Fruit fly (Drosophila melanogaster) whole organism, prepupa: ENCODE data around the gene HINT1.

Source experiments
- Blimp-1 ChIP-seq: fragments of 200-800 bp; sonication (Bioruptor generic); optimal IDR thresholded peaks from 3 replicates; lab custom pipeline; 2017; ENCODE audit warnings: missing biosample characterization, missing genetic modification characterization, mild to moderate bottlenecking, moderate library complexity, missing genetic modification reagents
- CG10631 ChIP-seq: fragments of 200-800 bp; sonication (Bioruptor generic); optimal IDR thresholded peaks from 2 replicates; lab custom pipeline; 2016; ENCODE audit warnings: missing biosample characterization, missing genetic modification characterization
- CG10669 ChIP-seq: fragments of 200-800 bp; sonication (Bioruptor generic); optimal IDR thresholded peaks from 3 replicates; lab custom pipeline; 2018; ENCODE audit warnings: missing biosample characterization, mild to moderate bottlenecking, missing genetic modification characterization, moderate library complexity
- CG11294 ChIP-seq: fragments of 200-800 bp; sonication (Bioruptor generic); IDR thresholded peaks from 2 replicates; pipeline ENCODE4 v1.3.6; 2022; ENCODE audit warnings: missing biosample characterization, missing genetic modification characterization
- CG11762 ChIP-seq: fragments of 200-800 bp; sonication (Bioruptor generic); optimal IDR thresholded peaks from 3 replicates; lab custom pipeline; 2016; ENCODE audit warnings: missing biosample characterization, missing genetic modification characterization; ENCODE audit not compliant: insufficient read depth
- CG11902 ChIP-seq: fragments of 200-800 bp; sonication (Bioruptor generic); optimal IDR thresholded peaks from 3 replicates; lab custom pipeline; 2016; ENCODE audit warnings: missing biosample characterization, missing genetic modification characterization
- CG15336 ChIP-seq: fragments of 200-800 bp; sonication (Bioruptor generic); IDR thresholded peaks from 2 replicates; pipeline ENCODE4 v1.3.6; 2022; ENCODE audit warnings: missing biosample characterization, missing genetic modification characterization
- CG1621 ChIP-seq: fragments of 200-800 bp; sonication (Bioruptor generic); optimal IDR thresholded peaks from 3 replicates; lab custom pipeline; 2018; ENCODE audit warnings: missing biosample characterization, mild to moderate bottlenecking, missing genetic modification characterization
- CG16779 ChIP-seq: fragments of 200-800 bp; sonication (Bioruptor generic); optimal IDR thresholded peaks from 3 replicates; lab custom pipeline; 2017; ENCODE audit warnings: missing biosample characterization, mild to moderate bottlenecking, missing genetic modification characterization
- CG3032 ChIP-seq: fragments of 200-800 bp; optimal IDR thresholded peaks from 2 replicates; lab custom pipeline; 2019; ENCODE audit warnings: missing biosample characterization, mild to moderate bottlenecking, missing genetic modification characterization, moderate library complexity
- CG31627 ChIP-seq: fragments of 200-800 bp; sonication (Bioruptor generic); optimal IDR thresholded peaks from 3 replicates; lab custom pipeline; 2016; ENCODE audit warnings: missing biosample characterization, missing genetic modification characterization
- CG32006 ChIP-seq: fragments of 200-800 bp; sonication (Bioruptor generic); optimal IDR thresholded peaks from 3 replicates; lab custom pipeline; 2017; ENCODE audit warnings: missing biosample characterization, mild to moderate bottlenecking, missing genetic modification characterization
- CG34406 ChIP-seq: fragments of 200-800 bp; sonication (Bioruptor generic); optimal IDR thresholded peaks from 3 replicates; lab custom pipeline; 2016; ENCODE audit warnings: missing biosample characterization, missing genetic modification characterization
- CG3919 ChIP-seq: fragments of 200-800 bp; sonication (Bioruptor generic); optimal IDR thresholded peaks from 3 replicates; lab custom pipeline; 2016; ENCODE audit warnings: missing biosample characterization, missing genetic modification characterization
- CG4318 ChIP-seq: fragments of 200-800 bp; sonication (Bioruptor generic); optimal IDR thresholded peaks from 3 replicates; lab custom pipeline; 2017; ENCODE audit warnings: missing biosample characterization, mild to moderate bottlenecking, missing genetic modification characterization
- CG6163 ChIP-seq: fragments of 200-800 bp; sonication (Bioruptor generic); IDR thresholded peaks from 3 replicates; pipeline ENCODE4 v1.3.6; 2022; ENCODE audit warnings: missing biosample characterization, missing genetic modification characterization
- CG6276 ChIP-seq: fragments of 200-800 bp; sonication (Bioruptor generic); optimal IDR thresholded peaks from 2 replicates; lab custom pipeline; 2017; ENCODE audit warnings: missing biosample characterization, mild to moderate bottlenecking, missing genetic modification characterization
- CG6792 ChIP-seq: fragments of 200-800 bp; sonication (Bioruptor generic); optimal IDR thresholded peaks from 3 replicates; lab custom pipeline; 2016; ENCODE audit warnings: missing biosample characterization, missing genetic modification characterization
- CG6808 ChIP-seq: fragments of 200-800 bp; sonication (Bioruptor generic); optimal IDR thresholded peaks from 3 replicates; lab custom pipeline; 2017; ENCODE audit warnings: missing biosample characterization, missing genetic modification characterization, mild to moderate bottlenecking, moderate library complexity, missing genetic modification reagents
- CG6854 ChIP-seq: fragments of 200-800 bp; sonication (Bioruptor generic); optimal IDR thresholded peaks from 2 replicates; lab custom pipeline; 2017; ENCODE audit warnings: missing biosample characterization, mild to moderate bottlenecking, missing genetic modification characterization
- CG7368 ChIP-seq: fragments of 200-800 bp; sonication (Bioruptor generic); optimal IDR thresholded peaks from 3 replicates; lab custom pipeline; 2016; ENCODE audit warnings: missing biosample characterization, missing genetic modification characterization
- CG8119 ChIP-seq: fragments of 200-800 bp; sonication (Bioruptor generic); IDR thresholded peaks from 3 replicates; pipeline ENCODE4 v1.3.6; 2022; ENCODE audit warnings: missing biosample characterization, missing genetic modification characterization
- CG8319 ChIP-seq: fragments of 200-800 bp; sonication (Bioruptor generic); optimal IDR thresholded peaks from 3 replicates; lab custom pipeline; 2016; ENCODE audit warnings: missing biosample characterization, missing genetic modification characterization
- CG8632 ChIP-seq: fragments of 200-800 bp; sonication (Bioruptor generic); optimal IDR thresholded peaks from 3 replicates; lab custom pipeline; 2016; ENCODE audit warnings: missing biosample characterization, missing genetic modification characterization
- CG9139 ChIP-seq: fragments of 200-800 bp; sonication (Bioruptor generic); optimal IDR thresholded peaks from 3 replicates; lab custom pipeline; 2017; ENCODE audit warnings: missing biosample characterization, mild to moderate bottlenecking, missing genetic modification characterization
- Eip78C ChIP-seq: fragments of 200-800 bp; sonication (Bioruptor generic); peaks from one replicate; lab custom pipeline; 2016; ENCODE audit warnings: missing biosample characterization, missing genetic modification characterization
- Ets96B ChIP-seq: fragments of 200-800 bp; optimal IDR thresholded peaks from 2 replicates; lab custom pipeline; 2019; ENCODE audit warnings: missing biosample characterization, mild to moderate bottlenecking, missing genetic modification characterization, moderate library complexity
- Gug ChIP-seq: fragments of 200-800 bp; sonication (Bioruptor generic); IDR thresholded peaks from 2 replicates; pipeline ENCODE4 v1.3.6; 2022; ENCODE audit warnings: missing biosample characterization, missing genetic modification characterization
- Hr39 ChIP-seq: fragments of 200-800 bp; sonication (Bioruptor generic); optimal IDR thresholded peaks from 2 replicates; lab custom pipeline; 2016; ENCODE audit warnings: missing biosample characterization, missing genetic modification characterization
- Hr4 ChIP-seq: fragments of 200-800 bp; sonication (Bioruptor generic); optimal IDR thresholded peaks from 3 replicates; lab custom pipeline; 2016; ENCODE audit warnings: missing biosample characterization, missing genetic modification characterization
- Lpt ChIP-seq: fragments of 200-800 bp; sonication (Bioruptor generic); optimal IDR thresholded peaks from 3 replicates; lab custom pipeline; 2016; ENCODE audit warnings: missing biosample characterization, missing genetic modification characterization
- Met ChIP-seq: fragments of 200-800 bp; sonication (Bioruptor generic); optimal IDR thresholded peaks from 3 replicates; lab custom pipeline; 2016; ENCODE audit warnings: missing biosample characterization, missing genetic modification characterization
- Smox ChIP-seq: fragments of 200-800 bp; sonication (Bioruptor generic); optimal IDR thresholded peaks from 3 replicates; lab custom pipeline; 2016; ENCODE audit warnings: missing biosample characterization, missing genetic modification characterization
- Sox14 ChIP-seq: fragments of 200-800 bp; sonication (Bioruptor generic); optimal IDR thresholded peaks from 3 replicates; lab custom pipeline; 2016; ENCODE audit warnings: missing biosample characterization, missing genetic modification characterization
- Sox15 ChIP-seq: fragments of 200-800 bp; sonication (Bioruptor generic); optimal IDR thresholded peaks from 3 replicates; lab custom pipeline; 2016; ENCODE audit warnings: missing biosample characterization, missing genetic modification characterization
- achi ChIP-seq: fragments of 200-800 bp; sonication (Bioruptor generic); optimal IDR thresholded peaks from 3 replicates; lab custom pipeline; 2016; ENCODE audit warnings: missing biosample characterization, missing genetic modification characterization
- acj6 ChIP-seq: fragments of 200-800 bp; sonication (Bioruptor generic); optimal IDR thresholded peaks from 3 replicates; lab custom pipeline; 2016; ENCODE audit warnings: missing biosample characterization, missing genetic modification characterization
- cyc ChIP-seq: fragments of 200-800 bp; sonication (Bioruptor generic); optimal IDR thresholded peaks from 3 replicates; lab custom pipeline; 2016; ENCODE audit warnings: missing biosample characterization, missing genetic modification characterization
- dac ChIP-seq: fragments of 200-800 bp; sonication (Bioruptor generic); optimal IDR thresholded peaks from 2 replicates; lab custom pipeline; 2017; ENCODE audit warnings: missing biosample characterization, mild to moderate bottlenecking, missing genetic modification characterization
- dsx ChIP-seq: fragments of 200-800 bp; optimal IDR thresholded peaks from 3 replicates; lab custom pipeline; 2019; ENCODE audit warnings: missing biosample characterization, mild to moderate bottlenecking, missing genetic modification characterization, moderate library complexity; ENCODE audit not compliant: poor library complexity, severe bottlenecking
- eg ChIP-seq: fragments of 200-800 bp; sonication (Bioruptor generic); IDR thresholded peaks from 3 replicates; pipeline ENCODE4 v1.3.6; 2022; ENCODE audit warnings: missing biosample characterization, missing genetic modification characterization
- esn ChIP-seq: fragments of 200-800 bp; sonication (Bioruptor generic); optimal IDR thresholded peaks from 2 replicates; lab custom pipeline; 2016; ENCODE audit warnings: missing biosample characterization, mild to moderate bottlenecking, missing genetic modification characterization, moderate library complexity
- fd59A ChIP-seq: fragments of 200-800 bp; sonication (Bioruptor generic); optimal IDR thresholded peaks from 2 replicates; lab custom pipeline; 2017; ENCODE audit warnings: missing biosample characterization, mild to moderate bottlenecking, missing genetic modification characterization, missing genetic modification reagents
- lz ChIP-seq: fragments of 200-800 bp; sonication (Bioruptor generic); optimal IDR thresholded peaks from 3 replicates; lab custom pipeline; 2016; ENCODE audit warnings: missing biosample characterization, missing genetic modification characterization
- net ChIP-seq: fragments of 200-800 bp; sonication (Bioruptor generic); optimal IDR thresholded peaks from 3 replicates; lab custom pipeline; 2016; ENCODE audit warnings: missing biosample characterization, missing genetic modification characterization
- salr ChIP-seq, 2 experiments: fragments of 200-800 bp; sonication (Bioruptor generic); optimal IDR thresholded peaks; 3 replicates each; lab custom pipeline; 2016 to 2018; ENCODE audit warnings: missing biosample characterization in 2 of 2, missing genetic modification characterization in 2 of 2, mild to moderate bottlenecking in 1 of 2
- spab ChIP-seq: fragments of 200-800 bp; sonication (Bioruptor generic); optimal IDR thresholded peaks from 2 replicates; lab custom pipeline; 2017; ENCODE audit warnings: missing biosample characterization, mild to moderate bottlenecking, missing genetic modification characterization, missing genetic modification reagents
- ss ChIP-seq, 2 experiments: fragments of 200-800 bp; sonication (Bioruptor generic); optimal IDR thresholded peaks; 2 replicates in 1 of 2; 3 replicates in 1 of 2; lab custom pipeline; 2017 to 2018; ENCODE audit warnings: mild to moderate bottlenecking in 2 of 2, missing biosample characterization in 2 of 2, missing genetic modification characterization in 2 of 2, moderate library complexity in 1 of 2
- svp ChIP-seq: fragments of 200-800 bp; sonication (Bioruptor generic); peaks from one replicate; lab custom pipeline; 2016; ENCODE audit warnings: missing biosample characterization, missing genetic modification characterization
- topi ChIP-seq: fragments of 200-800 bp; sonication (Bioruptor generic); optimal IDR thresholded peaks from 3 replicates; lab custom pipeline; 2016; ENCODE audit warnings: missing biosample characterization, missing genetic modification characterization
- vri ChIP-seq: fragments of 200-800 bp; sonication (Bioruptor generic); optimal IDR thresholded peaks from 3 replicates; lab custom pipeline; 2016; ENCODE audit warnings: missing biosample characterization, mild to moderate bottlenecking, missing genetic modification characterization

HINT1 gene

DNA sequence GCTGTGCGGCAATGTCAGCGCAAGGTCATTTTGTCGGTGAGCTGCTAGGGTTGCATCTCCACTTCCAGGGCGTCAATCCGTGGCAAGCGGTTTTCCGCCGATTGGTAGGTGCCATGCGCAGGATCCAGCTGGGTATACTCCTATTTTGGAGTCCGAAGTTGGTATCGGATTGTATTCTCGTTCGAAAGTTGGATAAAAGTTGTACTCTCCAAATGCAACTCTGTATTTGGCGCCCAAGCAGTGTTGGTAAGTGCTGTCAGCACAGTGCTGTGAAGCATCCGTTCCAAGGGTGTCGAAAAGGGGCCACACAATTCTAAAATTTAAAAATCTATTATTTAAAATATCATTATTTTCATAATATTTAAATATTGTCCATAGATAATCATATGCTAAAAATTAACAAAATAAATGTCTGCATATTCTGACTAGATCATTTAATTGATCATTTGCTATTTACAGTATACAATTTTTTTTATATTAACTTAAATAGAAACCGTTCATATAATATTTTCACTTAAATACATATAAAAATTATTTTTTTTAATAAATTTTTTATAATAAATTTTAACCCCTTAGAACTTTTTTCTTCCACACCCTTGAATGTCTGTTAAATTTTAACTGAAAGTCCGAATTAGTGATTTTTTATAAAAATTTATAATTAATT is 21.3 kb upstream of the HINT1 start:
- TF ChIP-seq CG32006 (peak; percentile 88), CG11902 (peak; percentile 81), CG11762 (GFP tag; lab: Kevin White, UChicago) (peak; percentile 77), lz (GFP tag; lab: Kevin White, UChicago) (peak; percentile 87), Gug (GFP tag; lab: Robert Waterston, UW) (peak; percentile 67), CG6276 (GFP tag; lab: Kevin White, UChicago) (no peak), CG6163 (GFP tag; lab: Robert Waterston, UW) (peak; percentile 81), dac (no peak), CG16779 (no peak), CG4318 (no peak), svp (peak; percentile 97), CG7368 (peak; percentile 78), Hr39 (peak; percentile 88), CG10631 (GFP tag; lab: Kevin White, UChicago) (peak; percentile 91), dsx (GFP tag; lab: Kevin White, UChicago) (peak; percentile 78), achi (GFP tag; lab: Kevin White, UChicago) (peak; percentile 86), CG31627 (GFP tag; lab: Kevin White, UChicago) (peak; percentile 85), CG34406 (GFP tag; lab: Kevin White, UChicago) (peak; percentile 85), Lpt (GFP tag; lab: Kevin White, UChicago) (peak; percentile 77), Sox15 (peak; percentile 79), Ets96B (tag; lab: Kevin White, UChicago) (peak; percentile 79), CG11294 (GFP tag; lab: Robert Waterston, UW) (peak; percentile 70), esn (GFP tag; lab: Kevin White, UChicago) (peak; percentile 86), Eip78C (GFP tag; lab: Kevin White, UChicago) (peak; percentile 93), CG8319 (GFP tag; lab: Kevin White, UChicago) (peak; percentile 82), CG3919 (peak; percentile 90), spab (GFP tag; lab: Kevin White, UChicago) (no peak), CG1621 (tag; lab: Kevin White, UChicago) (peak; percentile 76), CG3032 (tag; lab: Kevin White, UChicago) (peak; percentile 93), vri (GFP tag; lab: Kevin White, UChicago) (no peak), CG10669 (GFP tag; lab: Kevin White, UChicago) (peak; percentile 77), topi (GFP tag; lab: Kevin White, UChicago) (peak; percentile 87), Sox14 (peak; percentile 88), CG6808 (GFP tag; lab: Kevin White, UChicago) (peak; percentile 77), acj6 (peak; percentile 80), cyc (GFP tag; lab: Kevin White, UChicago) (peak; percentile 85), Met (GFP tag; lab: Kevin White, UChicago) (no peak), net (no peak), CG6854 (GFP tag; lab: Kevin White, UChicago) (peak; percentile 72), CG8119 (GFP tag; lab: Robert Waterston, UW) (peak; percentile 88), salr (GFP tag; optimal IDR thresholded peaks at IDR 0.05; lab: Kevin White, UChicago) (peak; percentile 17 to 73), fd59A (GFP tag; lab: Kevin White, UChicago) (peak; percentile 68), eg (GFP tag; lab: Robert Waterston, UW) (peak; percentile 85), CG8632 (GFP tag; lab: Kevin White, UChicago) (peak; percentile 89), CG9139 (GFP tag; lab: Kevin White, UChicago) (no peak), ss (GFP tag; optimal IDR thresholded peaks at IDR 0.05; lab: Kevin White, UChicago) (peak in 1 of 2 experiments; percentile 87), CG6792 (GFP tag; lab: Kevin White, UChicago) (peak; percentile 82), Blimp-1 (GFP tag; lab: Kevin White, UChicago) (peak; percentile 82), CG15336 (GFP tag; lab: Robert Waterston, UW) (peak; percentile 88; the same call in 1 of the 2 replicates), Hr4 (no peak), Smox (GFP tag; lab: Kevin White, UChicago) (no peak)
